Worm (Caenorhabditis elegans) whole organism, early embryonic: ENCODE results near the gene Y50E8A.5.

Experiments used
- B0310.2 ChIP-seq: sonication (generic microtip); optimal IDR thresholded peaks from 2 replicates; lab custom pipeline; 2016; ENCODE audit warnings: mild to moderate bottlenecking, missing genetic modification characterization, missing compliant biosample characterization
- F13C5.2 ChIP-seq: sonication (generic microtip); optimal IDR thresholded peaks from 2 replicates; lab custom pipeline; 2017; ENCODE audit warnings: mild to moderate bottlenecking, missing genetic modification characterization, inconsistent platforms, missing compliant biosample characterization
- aly-1 ChIP-seq: sonication (generic microtip); optimal IDR thresholded peaks from 2 replicates; lab custom pipeline; 2016; ENCODE audit warnings: missing genetic modification characterization, missing compliant biosample characterization
- ama-1 ChIP-seq: fragments of 150-350 bp; optimal IDR thresholded peaks from 2 replicates; lab custom pipeline; 2014
- ceh-13 ChIP-seq: fragments of 200-800 bp; sonication (Bioruptor generic); optimal IDR thresholded peaks from 2 replicates; lab custom pipeline; 2018; ENCODE audit warnings: mild to moderate bottlenecking, missing genetic modification characterization, missing compliant biosample characterization
- ceh-36 ChIP-seq: sonication (generic microtip); optimal IDR thresholded peaks from 2 replicates; lab custom pipeline; 2016; ENCODE audit warnings: missing genetic modification characterization, inconsistent platforms, missing compliant biosample characterization
- ets-7 ChIP-seq: sonication (generic microtip); optimal IDR thresholded peaks from 2 replicates; lab custom pipeline; 2016; ENCODE audit warnings: missing genotype, missing genetic modification characterization, missing compliant biosample characterization
- flt-1 ChIP-seq: fragments of 200-800 bp; sonication (Bioruptor generic); IDR thresholded peaks from 2 replicates; pipeline ENCODE4 v1.3.6; 2022; ENCODE audit warnings: missing genetic modification characterization, missing compliant biosample characterization
- hmbx-1 ChIP-seq: sonication (generic microtip); optimal IDR thresholded peaks from 2 replicates; lab custom pipeline; 2016; ENCODE audit warnings: mild to moderate bottlenecking, missing genetic modification characterization, missing compliant biosample characterization
- hmg-4 ChIP-seq: fragments of 200-800 bp; sonication (Bioruptor generic); optimal IDR thresholded peaks from 2 replicates; lab custom pipeline; 2018; ENCODE audit warnings: mild to moderate bottlenecking, missing genetic modification characterization, missing compliant biosample characterization
- hnd-1 ChIP-seq: sonication (generic microtip); optimal IDR thresholded peaks from 2 replicates; lab custom pipeline; 2016; ENCODE audit warnings: missing genetic modification characterization, missing compliant biosample characterization
- pes-1 ChIP-seq: fragments of 200-800 bp; sonication (Bioruptor generic); IDR thresholded peaks from 2 replicates; pipeline ENCODE4 v1.3.6; 2022; ENCODE audit warnings: missing genetic modification reagents, missing genetic modification characterization, missing compliant biosample characterization
- scrt-1 ChIP-seq: fragments of 200-800 bp; sonication (Bioruptor generic); IDR thresholded peaks from 2 replicates; pipeline ENCODE4 v1.3.6; 2022; ENCODE audit warnings: missing genetic modification characterization, missing compliant biosample characterization
- sea-1 ChIP-seq: fragments of 200-800 bp; sonication (Bioruptor generic); conservative IDR thresholded peaks from 2 replicates; pipeline ENCODE4 v1.3.6; 2022; ENCODE audit warnings: missing genetic modification characterization, missing compliant biosample characterization
- tbx-11 ChIP-seq: fragments of 200-800 bp; sonication (Bioruptor generic); IDR thresholded peaks from 2 replicates; pipeline ENCODE4 v1.3.6; 2022; ENCODE audit warnings: missing genetic modification characterization, missing compliant biosample characterization
- tbx-37 ChIP-seq: fragments of 200-800 bp; sonication (Bioruptor generic); conservative IDR thresholded peaks from 2 replicates; pipeline ENCODE4 v1.3.6; 2022; ENCODE audit warnings: missing genetic modification reagents, missing genetic modification characterization, missing compliant biosample characterization
- tra-4 ChIP-seq: sonication (generic microtip); optimal IDR thresholded peaks from 2 replicates; lab custom pipeline; 2017; ENCODE audit warnings: missing genetic modification characterization, missing compliant biosample characterization

Y50E8A.5 gene

DNA sequence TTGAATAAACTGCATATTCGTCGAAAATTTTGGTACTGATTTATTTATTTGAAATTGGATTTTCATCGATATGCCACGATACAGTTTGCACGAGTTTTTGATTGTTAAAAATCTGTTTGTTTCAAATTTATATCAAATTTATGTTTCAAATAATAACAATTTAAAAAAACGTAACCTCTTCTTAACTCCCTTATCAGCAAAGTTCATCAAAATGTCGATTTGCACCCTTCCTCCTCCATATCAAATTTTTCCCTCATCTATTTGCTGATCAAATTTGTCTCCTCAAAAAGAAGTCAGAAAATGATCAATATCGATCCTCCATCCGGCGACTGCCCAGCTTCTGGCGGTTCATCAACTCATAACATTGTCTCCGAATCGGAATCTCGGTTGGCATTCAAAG, 25.7 kb downstream of the Y50E8A.5 start, which contains the start of gene ssp-33:
TSS of gene ssp-33 (plus strand) at position 301 of the 400 bp plus-strand sequence.
- TF ChIP-seq hmg-4 (GFP tag; lab: Kevin White, UChicago) (no peak), aly-1 (no peak), ceh-36 (tag; lab: Kevin White, UChicago) (no peak), ets-7 (tag; lab: Kevin White, UChicago) (no peak), hmbx-1 (tag; lab: Kevin White, UChicago) (no peak), ceh-13 (no peak)

DNA sequence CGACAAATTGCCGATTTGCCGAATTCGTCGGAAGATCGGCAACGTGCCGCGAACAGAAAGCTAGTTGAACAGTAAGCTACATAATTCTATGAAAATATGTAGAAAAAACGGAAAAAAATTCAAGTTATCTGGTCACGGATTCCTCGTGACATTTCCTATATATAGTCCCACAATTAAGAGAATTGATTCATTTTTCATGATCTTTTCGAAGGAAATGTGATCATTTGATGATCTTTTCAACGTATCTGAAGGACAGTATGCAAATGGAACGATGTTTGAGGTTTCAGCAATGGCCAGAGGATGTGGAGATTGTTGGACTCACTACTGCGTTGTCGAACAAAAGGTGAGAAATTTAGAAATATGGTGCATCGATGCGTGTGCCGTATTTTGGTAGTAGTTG, 28.8 kb downstream of the Y50E8A.5 start, which contains the start of gene R08A2.9:
TSS of gene R08A2.9 (plus strand) at position 301 of the 400 bp plus-strand sequence.
- no peak for TF ChIP-seq hmg-4 (GFP tag; lab: Kevin White, UChicago)
- TF ChIP-seq flt-1 (GFP tag; lab: Robert Waterston, UW), result no peak

DNA sequence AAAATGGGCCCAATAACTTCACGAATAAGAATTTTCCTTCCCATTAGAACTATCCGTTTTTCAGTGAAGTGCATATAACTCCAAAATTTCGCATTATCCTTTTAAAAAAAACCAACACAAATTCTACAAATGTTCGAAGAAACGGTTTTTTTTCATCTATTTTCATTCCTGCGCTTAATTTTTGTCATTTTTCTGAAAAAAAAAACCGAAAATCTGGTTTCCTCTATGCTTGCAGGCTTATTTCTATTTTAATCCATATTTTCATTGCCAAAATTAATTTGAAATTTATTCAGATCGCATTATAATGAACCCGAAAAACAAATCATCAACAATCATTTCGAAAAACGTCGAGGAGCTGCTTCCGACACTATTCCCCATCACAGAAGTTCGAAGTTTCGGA, 38.1 kb downstream of the Y50E8A.5 start, which contains the start of gene set-5:
TSS of gene set-5 (plus strand) at position 301 of the 400 bp plus-strand sequence.
- no peak for TF ChIP-seq scrt-1 (GFP tag; lab: Robert Waterston, UW)
- no peak for TF ChIP-seq tbx-37 (GFP tag; lab: Robert Waterston, UW)
- TF ChIP-seq F13C5.2, result no peak
- TF ChIP-seq flt-1 (GFP tag; lab: Robert Waterston, UW), result no peak

DNA sequence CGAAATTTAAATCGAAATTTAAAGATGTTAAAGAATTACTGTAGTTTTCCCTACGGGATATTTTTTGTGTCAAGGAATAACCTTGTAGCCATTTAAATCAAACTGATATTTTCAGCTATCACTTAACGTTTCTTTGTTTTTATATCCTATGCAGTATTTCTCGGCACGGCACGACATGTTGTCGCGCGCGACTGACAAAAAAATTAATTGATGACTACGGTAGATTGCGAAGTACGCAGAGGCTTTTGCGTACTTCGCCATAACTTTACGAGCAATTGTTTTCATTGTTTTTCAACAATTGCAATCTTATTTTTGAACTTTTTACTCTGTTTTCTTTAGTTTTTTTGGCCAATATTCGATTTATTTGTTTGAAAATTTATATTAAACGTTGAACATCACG, 38.7 kb downstream of the Y50E8A.5 start:
- TF ChIP-seq tbx-11 (GFP tag; lab: Robert Waterston, UW), result no peak
- no peak for TF ChIP-seq hnd-1 (tag; lab: Kevin White, UChicago)
- no peak for TF ChIP-seq B0310.2 (tag; lab: Kevin White, UChicago)
- no peak for TF ChIP-seq pes-1
- TF ChIP-seq ceh-13, result no peak
- TF ChIP-seq tra-4, result no peak
- no peak for TF ChIP-seq hmbx-1 (tag; lab: Kevin White, UChicago)
- TF ChIP-seq sea-1 (GFP tag; lab: Robert Waterston, UW), result no peak
- no peak for TF ChIP-seq scrt-1 (GFP tag; lab: Robert Waterston, UW)
- no peak for TF ChIP-seq tbx-37 (GFP tag; lab: Robert Waterston, UW)
- TF ChIP-seq ceh-36 (tag; lab: Kevin White, UChicago), result no peak
- no peak for TF ChIP-seq hmg-4 (GFP tag; lab: Kevin White, UChicago)
- TF ChIP-seq F13C5.2, result no peak
- no peak for TF ChIP-seq aly-1
- TF ChIP-seq flt-1 (GFP tag; lab: Robert Waterston, UW), result no peak

DNA sequence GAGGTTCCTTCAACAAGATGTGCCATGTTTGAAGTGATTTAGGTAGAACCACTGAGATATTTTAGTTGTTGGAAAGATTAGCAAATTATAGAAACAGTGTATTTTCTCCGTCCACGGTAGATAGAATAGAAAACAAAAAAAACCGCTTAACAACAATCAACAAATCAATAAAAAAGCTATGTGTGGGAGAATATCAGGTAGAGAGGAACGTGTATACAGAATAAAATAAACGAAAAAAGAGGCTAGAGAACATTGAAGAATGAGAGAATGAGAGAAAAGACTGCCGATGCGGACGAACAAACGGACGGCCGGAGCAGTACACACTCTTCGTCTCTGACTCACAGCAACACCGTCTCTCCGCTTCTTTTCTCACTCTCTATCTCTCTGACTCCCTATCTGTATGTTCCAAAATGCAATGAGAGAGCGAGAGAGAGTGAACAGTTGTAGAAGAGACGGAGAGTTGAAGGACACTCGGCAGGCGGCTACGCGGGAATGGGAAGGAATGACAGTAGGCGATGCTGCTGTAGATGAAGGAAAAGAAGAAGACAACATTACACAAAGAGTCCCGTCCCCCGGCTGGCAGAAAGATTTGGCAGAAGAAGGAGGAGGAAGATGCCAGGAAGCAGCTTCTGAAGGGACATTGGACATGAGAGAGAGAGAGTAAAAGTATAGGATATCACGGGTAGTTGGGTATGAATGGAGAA, 40.0 kb downstream of the Y50E8A.5 start, which contains the start of gene unc-112:
TSS of gene unc-112 (minus strand) at position 51 of the 704 bp plus-strand sequence.
- peak; percentile 79 for TF ChIP-seq F13C5.2
- peak; percentile 91 for TF ChIP-seq hmg-4 (GFP tag; lab: Kevin White, UChicago)
- peak; percentile 87 for TF ChIP-seq aly-1
- no peak for TF ChIP-seq ceh-36 (tag; lab: Kevin White, UChicago)
- no peak for TF ChIP-seq flt-1 (GFP tag; lab: Robert Waterston, UW)
- 0 out of 2 replicates have a peak, but pooled peaks have one; percentile 4 for TF ChIP-seq tbx-37 (GFP tag; lab: Robert Waterston, UW)
- TF ChIP-seq tra-4, result no peak
- no peak for TF ChIP-seq hnd-1 (tag; lab: Kevin White, UChicago)
- no peak for TF ChIP-seq ama-1 (lab: Kevin White, UChicago)
- 0 out of 2 replicates have a peak, but pooled peaks have one; percentile 12 for TF ChIP-seq tbx-11 (GFP tag; lab: Robert Waterston, UW)
- TF ChIP-seq ets-7 (tag; lab: Kevin White, UChicago), result peak; percentile 45

DNA sequence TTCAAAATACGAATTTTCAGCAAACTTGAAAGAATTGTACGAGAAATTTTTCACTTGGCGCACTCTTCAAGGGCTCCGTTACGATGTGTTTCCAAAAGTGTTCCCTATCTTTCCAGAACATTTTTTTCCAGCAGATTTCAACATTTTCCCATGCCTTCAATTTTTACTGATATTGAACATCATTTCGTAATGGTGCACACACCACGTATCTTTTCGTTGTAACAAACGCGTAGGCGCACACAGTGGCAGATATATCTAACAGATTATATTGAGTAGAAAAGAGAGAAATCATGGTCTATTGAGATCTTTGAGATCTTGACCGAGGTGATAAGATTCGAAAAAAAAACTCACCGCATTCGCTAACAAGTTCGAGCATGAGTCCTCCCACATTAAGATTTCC, 41.0 kb downstream of the Y50E8A.5 start:
- TF ChIP-seq hmbx-1 (tag; lab: Kevin White, UChicago) (no peak), ceh-13 (no peak), scrt-1 (GFP tag; lab: Robert Waterston, UW) (no peak), aly-1 (no peak)

DNA sequence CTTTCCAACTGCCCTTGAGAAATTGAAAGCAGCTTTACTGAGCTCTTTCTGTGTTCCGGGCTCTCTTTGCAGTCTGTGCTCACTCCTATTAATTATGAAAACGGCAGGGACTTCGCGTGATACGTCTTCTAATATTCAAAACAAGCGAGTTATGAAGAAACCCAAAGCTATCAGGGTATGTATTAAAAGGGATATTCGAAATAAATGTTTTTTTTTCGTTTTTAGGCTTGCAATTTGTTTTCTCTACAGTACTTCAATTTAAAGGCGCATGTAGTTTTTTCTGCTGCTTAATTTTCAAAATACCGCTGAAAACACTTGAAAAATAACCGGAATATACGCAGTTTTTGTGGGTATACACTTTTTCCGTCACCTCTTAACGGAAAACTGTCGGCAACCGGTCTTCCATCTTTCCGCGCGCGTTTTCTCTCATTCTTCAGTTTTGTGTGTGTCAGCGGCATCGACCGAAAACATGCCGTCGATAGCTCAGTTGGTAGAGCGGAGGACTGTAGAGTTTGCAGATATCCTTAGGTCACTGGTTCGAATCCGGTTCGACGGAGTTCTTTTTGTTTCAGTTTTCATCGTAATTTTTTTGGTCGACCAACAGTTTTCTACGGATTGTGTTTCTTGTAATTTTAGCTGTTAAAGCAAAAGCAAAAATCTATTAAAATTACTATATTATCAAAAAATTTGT, 47.5 kb downstream of the Y50E8A.5 start, which contains the start of gene gasr-8:
TSS of gene gasr-8 (plus strand) at position 51 of the 691 bp plus-strand sequence.
- TF ChIP-seq ceh-36 (tag; lab: Kevin White, UChicago) (no peak), F13C5.2 (no peak), flt-1 (GFP tag; lab: Robert Waterston, UW) (peak; percentile 84), hmbx-1 (tag; lab: Kevin White, UChicago) (no peak), hnd-1 (tag; lab: Kevin White, UChicago) (peak; percentile 32), scrt-1 (GFP tag; lab: Robert Waterston, UW) (0 out of 2 replicates have a peak, but pooled peaks have one; percentile 72), sea-1 (GFP tag; lab: Robert Waterston, UW) (peak; percentile 79), tbx-11 (GFP tag; lab: Robert Waterston, UW) (peak; percentile 73; the same call in 1 of the 2 replicates), B0310.2 (tag; lab: Kevin White, UChicago) (peak; percentile 43), ets-7 (tag; lab: Kevin White, UChicago) (no peak), tra-4 (peak; percentile 40), pes-1 (peak; percentile 84), aly-1 (peak; percentile 57), tbx-37 (GFP tag; lab: Robert Waterston, UW) (peak; percentile 64), hmg-4 (GFP tag; lab: Kevin White, UChicago) (peak; percentile 26), ceh-13 (peak; percentile 58)
